Worm (Caenorhabditis elegans): Measurements from ENCODE around the gene dim-1.

- TF ChIP-seq nhr-237 (tag; optimal IDR thresholded peaks at IDR 0.05) (no peak), mdl-1 (tag; optimal IDR thresholded peaks at IDR 0.05) (no peak), efl-1 (optimal IDR thresholded peaks at IDR 0.05) (no peak), efl-1 (GFP tag; optimal IDR thresholded peaks at IDR 0.05 in 1 of 2) (no peak), rnt-1 (tag; optimal IDR thresholded peaks at IDR 0.05) (no peak), snpc-4 (tag; optimal IDR thresholded peaks at IDR 0.05) (no peak)
Measured at ce11 chrX:8003663-8004062, 54.4 kb downstream of the dim-1 start, which contains the start of the genes F45E1.1 and F45E1.2.

All from whole organism, L1 larva.